Worm (Caenorhabditis elegans) whole organism, young adult: ENCODE measurements around the gene atfs-1.

Experiments used
- C06A6.2 ChIP-seq: fragments of 200-800 bp; sonication (Bioruptor generic); conservative IDR thresholded peaks from 2 replicates; pipeline ENCODE4 v1.3.6; 2022; ENCODE audit warnings: missing genetic modification characterization, missing compliant biosample characterization
- F55B11.4 ChIP-seq: sonication (generic microtip); optimal IDR thresholded peaks from 2 replicates; lab custom pipeline; 2016; ENCODE audit warnings: missing compliant biosample characterization, missing genetic modification characterization, borderline replicate concordance; ENCODE audit not compliant: insufficient read depth
- K11D2.4 ChIP-seq: fragments of 200-800 bp; sonication (Bioruptor generic); IDR thresholded peaks from 2 replicates; pipeline ENCODE4 v1.3.6; 2022; ENCODE audit warnings: missing genetic modification reagents, missing genetic modification characterization, missing compliant biosample characterization
- ceh-79 ChIP-seq: sonication (generic microtip); optimal IDR thresholded peaks from 2 replicates; lab custom pipeline; 2017; ENCODE audit warnings: mild to moderate bottlenecking, missing genetic modification characterization, missing compliant biosample characterization
- chd-7 ChIP-seq: sonication (generic microtip); optimal IDR thresholded peaks from 2 replicates; lab custom pipeline; 2016; ENCODE audit warnings: mild to moderate bottlenecking, missing genetic modification characterization, moderate library complexity, missing compliant biosample characterization
- efl-1 ChIP-seq: fragments of 150-350 bp; optimal IDR thresholded peaks from 2 replicates; lab custom pipeline; 2014; ENCODE audit warnings: missing biosample characterization, missing genetic modification reagents, missing genetic modification characterization
- hsf-1 ChIP-seq: fragments of 200-800 bp; sonication (Bioruptor generic); IDR thresholded peaks from 2 replicates; pipeline ENCODE4 v1.3.6; 2022; ENCODE audit warnings: missing genetic modification reagents, missing genetic modification characterization, missing compliant biosample characterization
- lin-26 ChIP-seq: fragments of 200-800 bp; sonication (Bioruptor generic); IDR thresholded peaks from 2 replicates; pipeline ENCODE4 v1.3.6; 2022; ENCODE audit warnings: missing genetic modification reagents, missing genetic modification characterization, missing compliant biosample characterization
- nhr-27 ChIP-seq: fragments of 200-800 bp; sonication (Bioruptor generic); optimal IDR thresholded peaks from 2 replicates; lab custom pipeline; 2018; ENCODE audit warnings: mild to moderate bottlenecking, missing genetic modification characterization, moderate library complexity, missing compliant biosample characterization
- pbrm-1 ChIP-seq: fragments of 200-800 bp; sonication (Bioruptor generic); IDR thresholded peaks from 2 replicates; pipeline ENCODE4 v1.3.6; 2022; ENCODE audit warnings: missing genetic modification reagents, missing genetic modification characterization, missing compliant biosample characterization
- pha-4 ChIP-seq: fragments of 150-350 bp; sonication (generic microtip); optimal IDR thresholded peaks from 2 replicates; lab custom pipeline; 2014; ENCODE audit warnings: missing biosample characterization, missing genetic modification reagents, missing genetic modification characterization
- snpc-4 ChIP-seq, 5 experiments: fragments of 150-350 bp in 1 of 5; sonication (generic microtip) in 4 of 5; optimal IDR thresholded peaks; 2 replicates each; lab custom pipeline; 2014 to 2018; ENCODE audit warnings: missing genetic modification characterization in 5 of 5, missing biosample characterization in 3 of 5, antibody characterized with exemption in 2 of 5, mild to moderate bottlenecking in 2 of 5, missing compliant biosample characterization in 2 of 5, missing genotype in 2 of 5, moderate library complexity in 2 of 5, missing genetic modification reagents in 1 of 5
- unc-62 ChIP-seq: fragments of 150-350 bp; optimal IDR thresholded peaks from 2 replicates; lab custom pipeline; 2014; ENCODE audit warnings: missing biosample characterization, missing genetic modification reagents, missing genetic modification characterization
- ztf-18 ChIP-seq: sonication (generic microtip); optimal IDR thresholded peaks from 2 replicates; lab custom pipeline; 2016; ENCODE audit warnings: missing genotype, mild to moderate bottlenecking, missing genetic modification characterization, missing compliant biosample characterization

ce11 chrV:14176572-14176971, 16.9 kb upstream of the atfs-1 start:
- no peak for TF ChIP-seq pha-4 (tag; lab: Kevin White, UChicago)
- no peak for TF ChIP-seq lin-26 (GFP tag; lab: Robert Waterston, UW)
- no peak for TF ChIP-seq hsf-1 (GFP tag; lab: Robert Waterston, UW)
- TF ChIP-seq ztf-18 (tag; lab: Kevin White, UChicago), result no peak
- TF ChIP-seq C06A6.2 (GFP tag; lab: Robert Waterston, UW), result no peak
- TF ChIP-seq nhr-27, result no peak
- TF ChIP-seq unc-62 (GFP tag; lab: Kevin White, UChicago), result no peak
- TF ChIP-seq efl-1 (GFP tag; lab: Kevin White, UChicago), result no peak
- TF ChIP-seq F55B11.4 (tag; lab: Kevin White, UChicago), result no peak
- TF ChIP-seq chd-7 (tag; lab: Kevin White, UChicago), result no peak
- no peak for TF ChIP-seq pbrm-1 (GFP tag; lab: Robert Waterston, UW)
- no peak for TF ChIP-seq snpc-4 (GFP tag; optimal IDR thresholded peaks at IDR 0.05; lab: Kevin White, UChicago)
- TF ChIP-seq snpc-4 (tag; optimal IDR thresholded peaks at IDR 0.05; lab: Kevin White, UChicago), result no peak
- TF ChIP-seq K11D2.4, result no peak
- no peak for TF ChIP-seq ceh-79 (tag; lab: Kevin White, UChicago)
